Fruit fly (Drosophila melanogaster) whole organism, embryonic: ENCODE measurements around the gene CG42263.

ENCODE experiments used
- Antp ChIP-seq: fragments of 200-800 bp; sonication (Bioruptor generic); optimal IDR thresholded peaks from 3 replicates; lab custom pipeline; 2016; ENCODE audit warnings: missing biosample characterization, missing genetic modification characterization
- CG12155 ChIP-seq: fragments of 200-800 bp; sonication (Bioruptor generic); optimal IDR thresholded peaks from 3 replicates; lab custom pipeline; 2016; ENCODE audit warnings: missing biosample characterization, missing genetic modification characterization
- CG12391 ChIP-seq: fragments of 200-800 bp; sonication (Bioruptor generic); optimal IDR thresholded peaks from 3 replicates; lab custom pipeline; 2018; ENCODE audit warnings: missing biosample characterization, mild to moderate bottlenecking, missing genetic modification characterization, moderate library complexity
- CG12659 ChIP-seq: fragments of 200-800 bp; sonication (Bioruptor generic); optimal IDR thresholded peaks from 3 replicates; lab custom pipeline; 2017; ENCODE audit warnings: mild to moderate bottlenecking, missing biosample characterization, missing genetic modification reagents, missing genetic modification characterization
- CG13287 ChIP-seq: fragments of 200-800 bp; sonication (Bioruptor generic); IDR thresholded peaks from 2 replicates; pipeline ENCODE4 v1.3.6; 2022; ENCODE audit warnings: missing biosample characterization, missing genetic modification characterization; ENCODE audit not compliant: partially characterized antibody
- CG13775 ChIP-seq: fragments of 200-800 bp; sonication (Bioruptor generic); optimal IDR thresholded peaks from 3 replicates; lab custom pipeline; 2017; ENCODE audit warnings: missing biosample characterization, mild to moderate bottlenecking, missing genetic modification characterization
- CG15514 ChIP-seq: fragments of 200-800 bp; sonication (Bioruptor generic); optimal IDR thresholded peaks from 3 replicates; lab custom pipeline; 2017; ENCODE audit warnings: missing biosample characterization, missing genetic modification characterization, mild to moderate bottlenecking, moderate library complexity, missing genetic modification reagents
- CG15601 ChIP-seq: fragments of 200-800 bp; sonication (Bioruptor generic); optimal IDR thresholded peaks from 3 replicates; lab custom pipeline; 2019; ENCODE audit warnings: missing biosample characterization, mild to moderate bottlenecking, missing genetic modification characterization, moderate library complexity
- CG16813 ChIP-seq: fragments of 200-800 bp; sonication (Bioruptor generic); IDR thresholded peaks from 3 replicates; pipeline ENCODE4 v1.3.6; 2022; ENCODE audit warnings: missing biosample characterization, missing genetic modification characterization; ENCODE audit not compliant: partially characterized antibody
- CG30403 ChIP-seq: fragments of 200-800 bp; sonication (Bioruptor generic); optimal IDR thresholded peaks from 3 replicates; lab custom pipeline; 2016; ENCODE audit warnings: missing biosample characterization, missing genetic modification characterization
- CG32532 ChIP-seq: fragments of 200-800 bp; sonication (Bioruptor generic); IDR thresholded peaks from 2 replicates; pipeline ENCODE4 v1.3.6; 2022; ENCODE audit warnings: missing biosample characterization, missing genetic modification characterization
- CG3281 ChIP-seq: fragments of 200-800 bp; sonication (Bioruptor generic); optimal IDR thresholded peaks from 3 replicates; lab custom pipeline; 2017; ENCODE audit warnings: missing biosample characterization, mild to moderate bottlenecking, missing genetic modification characterization
- CG3995 ChIP-seq: fragments of 200-800 bp; sonication (Bioruptor generic); optimal IDR thresholded peaks from 3 replicates; lab custom pipeline; 2016; ENCODE audit warnings: missing biosample characterization, missing genetic modification characterization
- CG42726 ChIP-seq: fragments of 200-800 bp; sonication (Bioruptor generic); IDR thresholded peaks from 2 replicates; pipeline ENCODE4 v1.3.6; 2022; ENCODE audit warnings: missing biosample characterization, missing genetic modification characterization; ENCODE audit not compliant: partially characterized antibody
- CG6791 ChIP-seq: fragments of 200-800 bp; sonication (Bioruptor generic); IDR thresholded peaks from 3 replicates; pipeline ENCODE4 v1.3.6; 2022; ENCODE audit warnings: missing biosample characterization, missing genetic modification characterization; ENCODE audit not compliant: partially characterized antibody
- CG8290 ChIP-seq, 3 experiments: fragments of 200-800 bp; sonication (Bioruptor generic); optimal IDR thresholded peaks; 2 replicates each; lab custom pipeline; 2016 to 2019; ENCODE audit warnings: missing biosample characterization in 3 of 3, missing genetic modification characterization in 3 of 3, mild to moderate bottlenecking in 2 of 3, moderate library complexity in 1 of 3
- CG8944 ChIP-seq: fragments of 200-800 bp; sonication (Bioruptor generic); optimal IDR thresholded peaks from 3 replicates; lab custom pipeline; 2016; ENCODE audit warnings: missing biosample characterization, missing genetic modification characterization
- CG9797 ChIP-seq: fragments of 200-800 bp; sonication (Bioruptor generic); optimal IDR thresholded peaks from 3 replicates; lab custom pipeline; 2018; ENCODE audit warnings: missing biosample characterization, mild to moderate bottlenecking, missing genetic modification characterization
- CG9932 ChIP-seq: fragments of 200-800 bp; sonication (Bioruptor generic); IDR thresholded peaks from 2 replicates; pipeline ENCODE4 v1.3.6; 2022; ENCODE audit warnings: missing biosample characterization, missing genetic modification characterization
- Dp ChIP-seq: fragments of 200-800 bp; sonication (Bioruptor generic); optimal IDR thresholded peaks from 2 replicates; lab custom pipeline; 2018; ENCODE audit warnings: missing biosample characterization, mild to moderate bottlenecking, missing genetic modification characterization, moderate library complexity
- HLH4C ChIP-seq: fragments of 200-800 bp; sonication (Bioruptor generic); IDR thresholded peaks from 3 replicates; pipeline ENCODE4 v1.3.6; 2022; ENCODE audit warnings: missing biosample characterization, missing genetic modification characterization; ENCODE audit not compliant: partially characterized antibody
- Hsf ChIP-seq: fragments of 200-800 bp; sonication (Bioruptor generic); optimal IDR thresholded peaks from 3 replicates; lab custom pipeline; 2016; ENCODE audit warnings: missing biosample characterization, missing genetic modification characterization
- MBD-R2 ChIP-seq: fragments of 200-800 bp; sonication (Bioruptor generic); IDR thresholded peaks from 2 replicates; pipeline ENCODE4 v1.3.6; 2022; ENCODE audit warnings: missing biosample characterization, missing genetic modification characterization
- Opbp ChIP-seq: fragments of 200-800 bp; sonication (Bioruptor generic); IDR thresholded peaks from 3 replicates; pipeline ENCODE4 v1.3.6; 2022; ENCODE audit warnings: missing biosample characterization, missing genetic modification characterization; ENCODE audit not compliant: partially characterized antibody
- Rfx ChIP-seq: fragments of 200-800 bp; sonication (Bioruptor generic); IDR thresholded peaks from 2 replicates; pipeline ENCODE4 v1.3.6; 2022; ENCODE audit warnings: missing biosample characterization, missing genetic modification characterization
- Scr ChIP-seq: fragments of 200-800 bp; sonication (Bioruptor generic); IDR thresholded peaks from 2 replicates; pipeline ENCODE4 v1.3.6; 2022; ENCODE audit warnings: missing biosample characterization, missing genetic modification characterization; ENCODE audit not compliant: partially characterized antibody
- Side ChIP-seq: fragments of 200-800 bp; sonication (Bioruptor generic); optimal IDR thresholded peaks from 2 replicates; lab custom pipeline; 2016; ENCODE audit warnings: missing biosample characterization, missing genetic modification characterization
- Sin3A ChIP-seq: fragments of >200 bp; optimal IDR thresholded peaks from 2 replicates; lab custom pipeline; 2018
- Six4 ChIP-seq: fragments of 200-800 bp; sonication (Bioruptor generic); optimal IDR thresholded peaks from 2 replicates; lab custom pipeline; 2016; ENCODE audit warnings: missing biosample characterization, missing genetic modification characterization
- Sry-β ChIP-seq: fragments of 200-800 bp; sonication (Bioruptor generic); optimal IDR thresholded peaks from 2 replicates; lab custom pipeline; 2018; ENCODE audit warnings: missing biosample characterization, mild to moderate bottlenecking, missing genetic modification characterization, moderate library complexity
- Xbp1 ChIP-seq: fragments of 200-800 bp; sonication (Bioruptor generic); optimal IDR thresholded peaks from 3 replicates; lab custom pipeline; 2016; ENCODE audit warnings: missing biosample characterization, mild to moderate bottlenecking, missing genetic modification characterization
- chn ChIP-seq: fragments of 200-800 bp; sonication (Bioruptor generic); optimal IDR thresholded peaks from 2 replicates; lab custom pipeline; 2016; ENCODE audit warnings: missing biosample characterization, missing genetic modification characterization
- ci ChIP-seq: fragments of 200-800 bp; sonication (Bioruptor generic); IDR thresholded peaks from 3 replicates; pipeline ENCODE4 v1.3.6; 2022; ENCODE audit warnings: missing biosample characterization, missing genetic modification characterization
- crp ChIP-seq, 2 experiments: fragments of 200-800 bp; sonication (Bioruptor generic); optimal IDR thresholded peaks; 2 replicates in 1 of 2; 3 replicates in 1 of 2; lab custom pipeline; 2017; ENCODE audit warnings: missing biosample characterization in 2 of 2, missing genetic modification characterization in 2 of 2, mild to moderate bottlenecking in 1 of 2, moderate library complexity in 1 of 2
- danr ChIP-seq: fragments of 200-800 bp; sonication (Bioruptor generic); IDR thresholded peaks from 2 replicates; pipeline ENCODE4 v1.3.6; 2022; ENCODE audit warnings: missing biosample characterization, missing genetic modification characterization
- dysf ChIP-seq: fragments of 200-800 bp; sonication (Bioruptor generic); IDR thresholded peaks from 3 replicates; pipeline ENCODE4 v1.3.6; 2022; ENCODE audit warnings: missing biosample characterization, missing genetic modification characterization
- gsb-n ChIP-seq: fragments of 200-800 bp; sonication (Bioruptor generic); optimal IDR thresholded peaks from 3 replicates; lab custom pipeline; 2018; ENCODE audit warnings: missing biosample characterization, mild to moderate bottlenecking, missing genetic modification characterization
- hb ChIP-seq: fragments of 200-800 bp; sonication (Bioruptor generic); IDR thresholded peaks from 3 replicates; pipeline ENCODE4 v1.3.6; 2022; ENCODE audit warnings: missing biosample characterization, missing genetic modification characterization; ENCODE audit not compliant: partially characterized antibody
- inv ChIP-seq: fragments of 200-800 bp; sonication (Bioruptor generic); IDR thresholded peaks from 2 replicates; pipeline ENCODE4 v1.3.6; 2022; ENCODE audit warnings: missing biosample characterization, missing genetic modification characterization; ENCODE audit not compliant: partially characterized antibody
- jumu ChIP-seq: fragments of 200-800 bp; sonication (Bioruptor generic); optimal IDR thresholded peaks from 3 replicates; lab custom pipeline; 2016; ENCODE audit warnings: missing biosample characterization, missing genetic modification characterization
- mam ChIP-seq: fragments of 200-800 bp; sonication (Bioruptor generic); optimal IDR thresholded peaks from 3 replicates; lab custom pipeline; 2016; ENCODE audit warnings: missing biosample characterization, missing genetic modification characterization
- oc ChIP-seq: fragments of 200-800 bp; sonication (Bioruptor generic); optimal IDR thresholded peaks from 2 replicates; lab custom pipeline; 2018; ENCODE audit warnings: missing biosample characterization, mild to moderate bottlenecking, missing genetic modification characterization, moderate library complexity
- slbo ChIP-seq: fragments of 200-800 bp; sonication (Bioruptor generic); IDR thresholded peaks from 2 replicates; pipeline ENCODE4 v1.3.6; 2022; ENCODE audit warnings: missing biosample characterization, missing genetic modification characterization
- sob ChIP-seq: fragments of 200-800 bp; sonication (Bioruptor generic); IDR thresholded peaks from 2 replicates; pipeline ENCODE4 v1.3.6; 2022; ENCODE audit warnings: missing biosample characterization, missing genetic modification characterization
- sqz ChIP-seq: fragments of 200-800 bp; sonication (Bioruptor generic); optimal IDR thresholded peaks from 3 replicates; lab custom pipeline; 2018; ENCODE audit warnings: missing biosample characterization, mild to moderate bottlenecking, missing genetic modification characterization
- stwl ChIP-seq: fragments of 200-800 bp; sonication (Bioruptor generic); optimal IDR thresholded peaks from 3 replicates; lab custom pipeline; 2018; ENCODE audit warnings: missing biosample characterization, mild to moderate bottlenecking, missing genetic modification characterization, moderate library complexity
- trem ChIP-seq: fragments of 200-800 bp; optimal IDR thresholded peaks from 3 replicates; lab custom pipeline; 2019; ENCODE audit warnings: missing biosample characterization, mild to moderate bottlenecking, missing genetic modification characterization, moderate library complexity
- tup ChIP-seq: fragments of 200-800 bp; sonication (Bioruptor generic); optimal IDR thresholded peaks from 2 replicates; lab custom pipeline; 2016; ENCODE audit warnings: missing biosample characterization, mild to moderate bottlenecking, missing genetic modification characterization, moderate library complexity

CG42263 gene

DNA sequence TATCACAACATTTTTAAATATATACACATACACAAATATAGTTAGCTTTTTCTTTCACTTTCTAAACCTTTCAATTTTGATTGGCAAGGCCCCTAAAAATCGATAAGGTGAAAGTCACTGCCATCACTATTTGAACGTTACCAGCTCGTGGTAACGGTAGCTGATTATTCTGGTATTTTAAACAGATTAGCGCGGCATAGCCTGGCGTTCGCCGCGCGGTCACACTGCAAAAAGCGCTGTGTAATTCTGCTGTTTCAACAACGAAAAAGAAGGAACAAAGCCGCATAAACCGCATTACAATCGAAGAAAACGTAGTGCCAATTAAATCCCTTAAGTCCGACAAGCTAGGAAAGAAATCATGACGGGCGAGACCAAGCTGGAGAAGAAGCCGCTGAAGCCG lies 40.8 kb downstream of the CG42263 start, which contains the start of gene Rpn1 (continued):
- TF ChIP-seq chn (GFP tag; lab: Kevin White, UChicago) (no peak), tup (GFP tag; lab: Kevin White, UChicago) (no peak), Sin3A (lab: Kevin White, UChicago) (peak; percentile 67), crp (GFP tag; optimal IDR thresholded peaks at IDR 0.05; lab: Kevin White, UChicago) (peak in 1 of 2 experiments; percentile 30), hb (GFP tag; lab: Robert Waterston, UW) (no peak), CG12391 (peak; percentile 9), oc (peak; percentile 85), CG6791 (GFP tag; lab: Robert Waterston, UW) (peak; percentile 62; the same call in 1 of the 3 replicates), inv (GFP tag; lab: Robert Waterston, UW) (0 out of 2 replicates have a peak, but pooled peaks have one; percentile 26), Opbp (GFP tag; lab: Robert Waterston, UW) (peak; percentile 76), Rfx (GFP tag; lab: Robert Waterston, UW) (peak; percentile 60), danr (GFP tag; lab: Robert Waterston, UW) (no peak), CG30403 (peak; percentile 16), Six4 (GFP tag; lab: Kevin White, UChicago) (no peak), Side (GFP tag; lab: Kevin White, UChicago) (no peak), Hsf (peak; percentile 5), CG8944 (GFP tag; lab: Kevin White, UChicago) (no peak), CG15601 (tag; lab: Kevin White, UChicago) (peak; percentile 43), sqz (GFP tag; lab: Kevin White, UChicago) (no peak), slbo (GFP tag; lab: Robert Waterston, UW) (peak; percentile 14; the same call in 1 of the 2 replicates), CG13287 (GFP tag; lab: Robert Waterston, UW) (peak; percentile 68), dysf (GFP tag; lab: Robert Waterston, UW) (no peak), Sry-β (GFP tag; lab: Kevin White, UChicago) (peak; percentile 21), sob (GFP tag; lab: Robert Waterston, UW) (0 out of 2 replicates have a peak, but pooled peaks have one; percentile 24), CG12155 (GFP tag; lab: Kevin White, UChicago) (peak; percentile 9), Antp (GFP tag; lab: Kevin White, UChicago) (peak; percentile 35), CG9797 (GFP tag; lab: Kevin White, UChicago) (peak; percentile 86), CG9932 (GFP tag; lab: Robert Waterston, UW) (peak; percentile 66), CG32532 (GFP tag; lab: Robert Waterston, UW) (peak; percentile 22; the same call in 1 of the 2 replicates), gsb-n (tag; lab: Kevin White, UChicago) (no peak), ci (peak; percentile 49; the same call in 2 of the 3 replicates), CG8290 (GFP tag; optimal IDR thresholded peaks at IDR 0.05; lab: Kevin White, UChicago) (peak; percentile 30), CG8290 (tag; optimal IDR thresholded peaks at IDR 0.05; lab: Kevin White, UChicago) (no peak), CG42726 (GFP tag; lab: Robert Waterston, UW) (peak; percentile 49; the same call in 1 of the 2 replicates), trem (tag; lab: Kevin White, UChicago) (peak; percentile 26), CG16813 (GFP tag; lab: Robert Waterston, UW) (peak; percentile 60; the same call in 2 of the 3 replicates), Scr (GFP tag; lab: Robert Waterston, UW) (peak; percentile 59), Dp (GFP tag; lab: Kevin White, UChicago) (peak; percentile 81), CG3995 (GFP tag; lab: Kevin White, UChicago) (peak; percentile 98), CG3281 (no peak), mam (GFP tag; lab: Kevin White, UChicago) (peak; percentile 39), stwl (tag; lab: Kevin White, UChicago) (peak; percentile 50), HLH4C (GFP tag; lab: Robert Waterston, UW) (peak; percentile 58; the same call in 1 of the 3 replicates), Xbp1 (peak; percentile 48), CG13775 (peak; percentile 4), CG12659 (GFP tag; lab: Kevin White, UChicago) (peak; percentile 39), MBD-R2 (GFP tag; lab: Robert Waterston, UW) (peak; percentile 91), CG15514 (GFP tag; lab: Kevin White, UChicago) (peak; percentile 76), jumu (GFP tag; lab: Kevin White, UChicago) (peak; percentile 4)
